Fruit fly (Drosophila melanogaster) whole organism, pupa: ENCODE measurements around the gene CG43779.
A peak's percentile ranks its signal among the peaks of the same experiment; 100 is the strongest.

Source experiments
- CG12605 ChIP-seq: fragments of 200-800 bp; sonication (Bioruptor generic); IDR thresholded peaks from 2 replicates; pipeline ENCODE4 v1.3.6; 2022; ENCODE audit warnings: missing biosample characterization, missing genetic modification characterization
- CG17806 ChIP-seq: fragments of 200-800 bp; sonication (Bioruptor generic); optimal IDR thresholded peaks from 2 replicates; lab custom pipeline; 2018; ENCODE audit warnings: missing biosample characterization, mild to moderate bottlenecking, missing genetic modification characterization, moderate library complexity
- CG32121 ChIP-seq: fragments of 200-800 bp; sonication (Bioruptor generic); IDR thresholded peaks from 2 replicates; pipeline ENCODE4 v1.3.6; 2022; ENCODE audit warnings: missing biosample characterization, missing genetic modification characterization
- CG4496 ChIP-seq: fragments of 200-800 bp; sonication (Bioruptor generic); IDR thresholded peaks from 3 replicates; pipeline ENCODE4 v1.3.6; 2022; ENCODE audit warnings: missing biosample characterization, missing genetic modification characterization
- CG9948 ChIP-seq: fragments of 200-800 bp; sonication (Bioruptor generic); optimal IDR thresholded peaks from 2 replicates; lab custom pipeline; 2018; ENCODE audit warnings: missing biosample characterization, mild to moderate bottlenecking, missing genetic modification characterization, moderate library complexity
- Ets98B ChIP-seq: fragments of 200-800 bp; sonication (Bioruptor generic); IDR thresholded peaks from 2 replicates; pipeline ENCODE4 v1.3.6; 2022; ENCODE audit warnings: missing biosample characterization, missing genetic modification characterization
- Pif1B ChIP-seq: fragments of 200-800 bp; sonication (Bioruptor generic); optimal IDR thresholded peaks from 3 replicates; lab custom pipeline; 2016; ENCODE audit warnings: missing biosample characterization, missing genetic modification characterization
- Snoo ChIP-seq: fragments of 200-800 bp; sonication (Bioruptor generic); optimal IDR thresholded peaks from 3 replicates; lab custom pipeline; 2017; ENCODE audit warnings: missing biosample characterization, mild to moderate bottlenecking, missing genetic modification characterization, inconsistent platforms
- fd96Ca ChIP-seq: fragments of 200-800 bp; sonication (Bioruptor generic); IDR thresholded peaks from 3 replicates; pipeline ENCODE4 v1.3.6; 2022; ENCODE audit warnings: missing biosample characterization, missing genetic modification characterization
- gl ChIP-seq: fragments of 200-800 bp; sonication (Bioruptor generic); optimal IDR thresholded peaks from 2 replicates; lab custom pipeline; 2018; ENCODE audit warnings: missing biosample characterization, mild to moderate bottlenecking, missing genetic modification characterization
- rn ChIP-seq: fragments of 200-800 bp; sonication (Bioruptor generic); IDR thresholded peaks from 2 replicates; pipeline ENCODE4 v1.3.6; 2022; ENCODE audit warnings: missing biosample characterization, missing genetic modification characterization

- TF ChIP-seq gl (tag; lab: Kevin White, UChicago) (no peak), rn (GFP tag; lab: Robert Waterston, UW) (no peak), Ets98B (GFP tag; lab: Robert Waterston, UW) (no peak), CG17806 (tag; lab: Kevin White, UChicago) (no peak), Snoo (tag; lab: Kevin White, UChicago) (no peak), CG32121 (GFP tag; lab: Robert Waterston, UW) (no peak), fd96Ca (GFP tag; lab: Robert Waterston, UW) (no peak), CG4496 (GFP tag; lab: Robert Waterston, UW) (no peak), Pif1B (GFP tag; lab: Kevin White, UChicago) (no peak), CG12605 (GFP tag; lab: Robert Waterston, UW) (peak; percentile 74), CG9948 (tag; lab: Kevin White, UChicago) (no peak)
Observed at dm6 chr2L:13331868-13332544, 25.5 kb upstream of the CG43779 start.
